Fruit fly (Drosophila melanogaster) whole organism, embryonic: ENCODE data around the gene Eig71Ej.

Experiments
- Antp ChIP-seq: fragments of 200-800 bp; sonication (Bioruptor generic); optimal IDR thresholded peaks from 3 replicates; lab custom pipeline; 2016; ENCODE audit warnings: missing biosample characterization, missing genetic modification characterization
- BtbVII ChIP-seq: fragments of 200-800 bp; sonication (Bioruptor generic); optimal IDR thresholded peaks from 3 replicates; lab custom pipeline; 2017; ENCODE audit warnings: missing biosample characterization, mild to moderate bottlenecking, missing genetic modification characterization
- CG10979 ChIP-seq: fragments of 200-800 bp; sonication (Bioruptor generic); optimal IDR thresholded peaks from 2 replicates; lab custom pipeline; 2018; ENCODE audit warnings: missing biosample characterization, mild to moderate bottlenecking, missing genetic modification characterization, moderate library complexity
- CG12104 ChIP-seq: fragments of 200-800 bp; sonication (Bioruptor generic); optimal IDR thresholded peaks from 3 replicates; lab custom pipeline; 2016; ENCODE audit warnings: missing biosample characterization, missing genetic modification characterization
- CG12391 ChIP-seq: fragments of 200-800 bp; sonication (Bioruptor generic); optimal IDR thresholded peaks from 3 replicates; lab custom pipeline; 2018; ENCODE audit warnings: missing biosample characterization, mild to moderate bottlenecking, missing genetic modification characterization, moderate library complexity
- CG13894 ChIP-seq: fragments of 200-800 bp; sonication (Bioruptor generic); optimal IDR thresholded peaks from 3 replicates; lab custom pipeline; 2018; ENCODE audit warnings: missing biosample characterization, mild to moderate bottlenecking, missing genetic modification characterization, moderate library complexity
- CG14441 ChIP-seq: fragments of 200-800 bp; sonication (Bioruptor generic); IDR thresholded peaks from 2 replicates; pipeline ENCODE4 v1.3.6; 2022; ENCODE audit warnings: missing biosample characterization, missing genetic modification characterization
- CG14710 ChIP-seq: fragments of 200-800 bp; sonication (Bioruptor generic); optimal IDR thresholded peaks from 3 replicates; lab custom pipeline; 2019; ENCODE audit warnings: missing biosample characterization, mild to moderate bottlenecking, missing genetic modification characterization, moderate library complexity
- CG1603 ChIP-seq: fragments of 200-800 bp; sonication (Bioruptor generic); optimal IDR thresholded peaks from 2 replicates; lab custom pipeline; 2019; ENCODE audit warnings: missing biosample characterization, mild to moderate bottlenecking, missing genetic modification characterization, moderate library complexity
- CG17359 ChIP-seq: fragments of 200-800 bp; sonication (Bioruptor generic); optimal IDR thresholded peaks from 3 replicates; lab custom pipeline; 2018; ENCODE audit warnings: missing biosample characterization, mild to moderate bottlenecking, missing genetic modification characterization, moderate library complexity
- CG2875 ChIP-seq: fragments of 200-800 bp; sonication (Bioruptor generic); optimal IDR thresholded peaks from 2 replicates; lab custom pipeline; 2017; ENCODE audit warnings: missing biosample characterization, mild to moderate bottlenecking, missing genetic modification characterization, missing genetic modification reagents
- CG30403 ChIP-seq: fragments of 200-800 bp; sonication (Bioruptor generic); optimal IDR thresholded peaks from 3 replicates; lab custom pipeline; 2016; ENCODE audit warnings: missing biosample characterization, missing genetic modification characterization
- CG34376 ChIP-seq: fragments of 200-800 bp; sonication (Bioruptor generic); optimal IDR thresholded peaks from 2 replicates; lab custom pipeline; 2018; ENCODE audit warnings: missing biosample characterization, mild to moderate bottlenecking, missing genetic modification characterization
- CG4730 ChIP-seq: fragments of 200-800 bp; sonication (Bioruptor generic); IDR thresholded peaks from 2 replicates; pipeline ENCODE4 v1.3.6; 2022; ENCODE audit warnings: missing biosample characterization, missing genetic modification characterization
- CG7839 ChIP-seq: fragments of 200-800 bp; sonication (Bioruptor generic); optimal IDR thresholded peaks from 3 replicates; lab custom pipeline; 2018; ENCODE audit warnings: missing biosample characterization, mild to moderate bottlenecking, missing genetic modification characterization, moderate library complexity
- CG7928 ChIP-seq: fragments of 200-800 bp; sonication (Bioruptor generic); optimal IDR thresholded peaks from 2 replicates; lab custom pipeline; 2017; ENCODE audit warnings: missing biosample characterization, mild to moderate bottlenecking, missing genetic modification characterization
- CG8924 ChIP-seq: fragments of 200-800 bp; optimal IDR thresholded peaks from 3 replicates; lab custom pipeline; 2019; ENCODE audit warnings: missing biosample characterization, mild to moderate bottlenecking, missing genetic modification characterization, moderate library complexity
- CoRest ChIP-seq: fragments of 200-800 bp; sonication (Bioruptor generic); optimal IDR thresholded peaks from 3 replicates; lab custom pipeline; 2018; ENCODE audit warnings: missing biosample characterization, mild to moderate bottlenecking, missing genetic modification characterization, moderate library complexity
- Hr3 ChIP-seq: fragments of 200-800 bp; sonication (Bioruptor generic); optimal IDR thresholded peaks from 3 replicates; lab custom pipeline; 2016; ENCODE audit warnings: missing biosample characterization, missing genetic modification characterization
- Hsf ChIP-seq: fragments of 200-800 bp; sonication (Bioruptor generic); optimal IDR thresholded peaks from 3 replicates; lab custom pipeline; 2016; ENCODE audit warnings: missing biosample characterization, missing genetic modification characterization
- Kr ChIP-seq: fragments of 200-800 bp; sonication (Bioruptor generic); optimal IDR thresholded peaks from 2 replicates; lab custom pipeline; 2017; ENCODE audit warnings: missing biosample characterization, mild to moderate bottlenecking, missing genetic modification characterization
- Meics ChIP-seq: fragments of 200-800 bp; sonication (Bioruptor generic); optimal IDR thresholded peaks from 2 replicates; lab custom pipeline; 2017; ENCODE audit warnings: missing biosample characterization, mild to moderate bottlenecking, missing genetic modification characterization
- NK7.1 ChIP-seq: fragments of 200-800 bp; sonication (Bioruptor generic); optimal IDR thresholded peaks from 3 replicates; lab custom pipeline; 2016; ENCODE audit warnings: missing biosample characterization, missing genetic modification characterization
- Oaz ChIP-seq: fragments of 200-800 bp; sonication (Bioruptor generic); IDR thresholded peaks from 2 replicates; pipeline ENCODE4 v1.3.6; 2022; ENCODE audit warnings: missing biosample characterization, missing genetic modification characterization
- Oli ChIP-seq: fragments of 200-800 bp; sonication (Bioruptor generic); optimal IDR thresholded peaks from 2 replicates; lab custom pipeline; 2018; ENCODE audit warnings: missing biosample characterization, mild to moderate bottlenecking, missing genetic modification characterization, moderate library complexity
- Six4 ChIP-seq: fragments of 200-800 bp; sonication (Bioruptor generic); optimal IDR thresholded peaks from 2 replicates; lab custom pipeline; 2016; ENCODE audit warnings: missing biosample characterization, missing genetic modification characterization
- Xbp1 ChIP-seq: fragments of 200-800 bp; sonication (Bioruptor generic); optimal IDR thresholded peaks from 3 replicates; lab custom pipeline; 2016; ENCODE audit warnings: missing biosample characterization, mild to moderate bottlenecking, missing genetic modification characterization
- abd-A ChIP-seq: fragments of 200-800 bp; sonication (Bioruptor generic); optimal IDR thresholded peaks from 3 replicates; lab custom pipeline; 2019; ENCODE audit warnings: missing biosample characterization, mild to moderate bottlenecking, missing genetic modification characterization, moderate library complexity
- bcd ChIP-seq: fragments of 200-800 bp; sonication (Bioruptor generic); optimal IDR thresholded peaks from 2 replicates; lab custom pipeline; 2017; ENCODE audit warnings: missing biosample characterization, mild to moderate bottlenecking, missing genetic modification characterization
- caup ChIP-seq: fragments of 200-800 bp; sonication (Bioruptor generic); optimal IDR thresholded peaks from 3 replicates; lab custom pipeline; 2017; ENCODE audit warnings: missing biosample characterization, mild to moderate bottlenecking, missing genetic modification characterization, moderate library complexity; ENCODE audit not compliant: severe bottlenecking
- cg ChIP-seq: fragments of 200-800 bp; sonication (Bioruptor generic); optimal IDR thresholded peaks from 3 replicates; lab custom pipeline; 2019; ENCODE audit warnings: missing biosample characterization, mild to moderate bottlenecking, missing genetic modification characterization, moderate library complexity
- chm ChIP-seq: fragments of 200-800 bp; sonication (Bioruptor generic); IDR thresholded peaks from 2 replicates; pipeline ENCODE4 v1.3.6; 2022; ENCODE audit warnings: missing biosample characterization, missing genetic modification characterization
- corto ChIP-seq: fragments of 200-800 bp; sonication (Bioruptor generic); optimal IDR thresholded peaks from 2 replicates; lab custom pipeline; 2016; ENCODE audit warnings: missing biosample characterization, mild to moderate bottlenecking, missing genetic modification characterization, moderate library complexity
- esg ChIP-seq: fragments of 200-800 bp; sonication (Bioruptor generic); conservative IDR thresholded peaks from 2 replicates; pipeline ENCODE4 v1.3.6; 2022; ENCODE audit warnings: missing biosample characterization, missing genetic modification characterization
- fd96Cb ChIP-seq: fragments of 200-800 bp; sonication (Bioruptor generic); optimal IDR thresholded peaks from 2 replicates; lab custom pipeline; 2018; ENCODE audit warnings: missing biosample characterization, mild to moderate bottlenecking, missing genetic modification characterization, moderate library complexity
- gcm ChIP-seq: fragments of 200-800 bp; sonication (Bioruptor generic); optimal IDR thresholded peaks from 2 replicates; lab custom pipeline; 2019; ENCODE audit warnings: missing biosample characterization, mild to moderate bottlenecking, missing genetic modification characterization, moderate library complexity
- hkb ChIP-seq, 2 experiments: fragments of 200-800 bp in 1 of 2; fragments of >200 bp in 1 of 2; sonication (Bioruptor generic) in 1 of 2; IDR thresholded peaks in 1 of 2; optimal IDR thresholded peaks in 1 of 2; 2 replicates each; pipeline versions ENCODE4 v1.3.6 to Lab custom; 2017 to 2022; ENCODE audit warnings: missing biosample characterization in 1 of 2, missing genetic modification characterization in 1 of 2
- lola ChIP-seq, 3 experiments: fragments of >200 bp in 2 of 3; fragments of 200-800 bp in 1 of 3; sonication (Bioruptor generic) in 1 of 3; optimal IDR thresholded peaks; 2 replicates each; lab custom pipeline; 2017 to 2019; ENCODE audit warnings: missing biosample characterization in 3 of 3, missing genetic modification characterization in 3 of 3, mild to moderate bottlenecking in 1 of 3, moderate library complexity in 1 of 3
- nau ChIP-seq: fragments of 200-800 bp; sonication (Bioruptor generic); optimal IDR thresholded peaks from 3 replicates; lab custom pipeline; 2017; ENCODE audit warnings: missing biosample characterization, mild to moderate bottlenecking, missing genetic modification characterization, missing genetic modification reagents
- repo ChIP-seq: fragments of 200-800 bp; sonication (Bioruptor generic); optimal IDR thresholded peaks from 2 replicates; lab custom pipeline; 2016; ENCODE audit warnings: missing biosample characterization, missing genetic modification characterization
- scrt ChIP-seq: fragments of 200-800 bp; sonication (Bioruptor generic); optimal IDR thresholded peaks from 2 replicates; lab custom pipeline; 2018; ENCODE audit warnings: missing biosample characterization, mild to moderate bottlenecking, missing genetic modification characterization, moderate library complexity
- sisA ChIP-seq: fragments of 200-800 bp; sonication (Bioruptor generic); IDR thresholded peaks from 2 replicates; pipeline ENCODE4 v1.3.6; 2022; ENCODE audit warnings: missing biosample characterization, missing genetic modification characterization
- sug ChIP-seq: fragments of 200-800 bp; optimal IDR thresholded peaks from 2 replicates; lab custom pipeline; 2019; ENCODE audit warnings: missing biosample characterization, mild to moderate bottlenecking, missing genetic modification characterization, moderate library complexity
- tin ChIP-seq: fragments of 200-800 bp; sonication (Bioruptor generic); optimal IDR thresholded peaks from 3 replicates; lab custom pipeline; 2016; ENCODE audit warnings: missing biosample characterization, missing genetic modification characterization
- wdn ChIP-seq: fragments of 200-800 bp; sonication (Bioruptor generic); IDR thresholded peaks from 2 replicates; pipeline ENCODE4 v1.3.6; 2022; ENCODE audit warnings: missing biosample characterization, missing genetic modification characterization
- zf30C ChIP-seq: fragments of 200-800 bp; sonication (Bioruptor generic); optimal IDR thresholded peaks from 3 replicates; lab custom pipeline; 2018; ENCODE audit warnings: missing biosample characterization, mild to moderate bottlenecking, missing genetic modification characterization
- zfh1 ChIP-seq: fragments of 200-800 bp; sonication (Bioruptor generic); IDR thresholded peaks from 3 replicates; pipeline ENCODE4 v1.3.6; 2022; ENCODE audit warnings: missing biosample characterization, missing genetic modification characterization

Eig71Ej gene

DNA sequence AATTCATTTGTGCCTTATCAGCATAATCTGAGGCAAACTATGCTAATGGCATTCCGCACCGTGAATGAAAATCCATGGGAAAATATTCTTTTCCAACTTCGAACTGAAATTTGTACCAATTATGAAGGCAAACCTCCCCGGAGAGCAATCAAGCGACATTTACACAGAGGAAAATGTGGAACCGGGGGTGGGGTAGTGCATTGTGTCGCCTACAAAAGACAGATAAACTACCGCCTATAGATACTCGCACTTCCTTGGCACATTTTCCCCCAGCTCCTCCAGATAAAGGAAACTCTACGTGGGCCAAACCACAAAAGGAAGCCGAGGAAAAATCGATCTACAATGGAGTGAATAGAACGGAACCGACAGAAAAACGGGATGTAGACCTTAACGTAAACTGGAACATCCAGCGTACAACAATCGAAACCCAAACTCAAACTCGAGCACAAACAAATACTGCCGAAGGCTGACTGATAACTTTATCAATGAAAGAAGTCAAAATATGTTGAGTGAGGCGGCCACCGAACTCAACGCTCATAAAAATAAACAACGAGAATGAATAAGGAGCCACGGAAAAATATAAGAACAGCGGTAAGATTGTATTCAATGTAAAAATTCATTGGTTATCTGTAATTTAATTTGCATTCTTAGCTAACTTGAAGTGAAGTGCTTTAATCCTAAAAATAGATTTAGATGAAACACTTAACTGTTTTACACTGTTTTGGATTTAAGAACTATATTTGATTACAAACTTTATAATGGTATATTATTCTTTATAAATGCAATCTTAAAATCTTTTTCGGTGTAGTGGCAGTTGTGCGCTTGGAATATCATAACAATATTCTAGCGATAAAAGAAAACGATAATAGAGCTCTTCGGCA is 30.1 kb upstream of the Eig71Ej start (continued):
- peak; percentile 41 for TF ChIP-seq NK7.1 (GFP tag; lab: Kevin White, UChicago)
- peak; percentile 53 for TF ChIP-seq CG30403 (GFP tag; lab: Kevin White, UChicago)
- TF ChIP-seq caup (GFP tag; lab: Kevin White, UChicago): peak; percentile 30
- TF ChIP-seq Hr3 (GFP tag; lab: Kevin White, UChicago): no peak
- TF ChIP-seq chm: no peak
- TF ChIP-seq CG7839 (tag; lab: Kevin White, UChicago): peak; percentile 76
- TF ChIP-seq CG13894 (tag; lab: Kevin White, UChicago): no peak
- TF ChIP-seq lola (GFP tag; optimal IDR thresholded peaks at IDR 0.05; lab: Kevin White, UChicago): peak in 1 of 3 experiments; percentile 35
- peak; percentile 43; the same call in 1 of the 2 replicates for TF ChIP-seq sisA (GFP tag; lab: Robert Waterston, UW)
- TF ChIP-seq Meics: peak; percentile 70
- peak; percentile 33 for TF ChIP-seq Oli (tag; lab: Kevin White, UChicago)
- TF ChIP-seq CG1603 (tag; lab: Kevin White, UChicago): peak; percentile 56
- TF ChIP-seq fd96Cb (tag; lab: Kevin White, UChicago): peak; percentile 77
- no peak for TF ChIP-seq Hsf (GFP tag; lab: Kevin White, UChicago)
- no peak for TF ChIP-seq CG4730 (GFP tag; lab: Robert Waterston, UW)
- peak; percentile 12 for TF ChIP-seq nau (GFP tag; lab: Kevin White, UChicago)
- peak; percentile 73 for TF ChIP-seq CG8924 (tag; lab: Kevin White, UChicago)
- TF ChIP-seq hkb (optimal IDR thresholded peaks at IDR 0.05; lab: Kevin White, UChicago): no peak
- TF ChIP-seq hkb (GFP tag; IDR thresholded peaks at IDR 0.05; lab: Robert Waterston, UW): peak; percentile 78
- TF ChIP-seq abd-A (tag; lab: Kevin White, UChicago): peak; percentile 10
- peak; percentile 10 for TF ChIP-seq gcm (GFP tag; lab: Kevin White, UChicago)
- TF ChIP-seq Kr (GFP tag; lab: Kevin White, UChicago): peak; percentile 10
- TF ChIP-seq CG2875 (GFP tag; lab: Kevin White, UChicago): peak; percentile 32
- TF ChIP-seq CG12104 (GFP tag; lab: Kevin White, UChicago): peak; percentile 11
- TF ChIP-seq BtbVII: peak; percentile 60
- peak; percentile 35 for TF ChIP-seq CG17359 (tag; lab: Kevin White, UChicago)
- no peak for TF ChIP-seq corto (GFP tag; lab: Kevin White, UChicago)
- TF ChIP-seq zf30C (GFP tag; lab: Kevin White, UChicago): peak; percentile 53
- TF ChIP-seq repo (GFP tag; lab: Kevin White, UChicago): peak; percentile 3
- peak; percentile 34 for TF ChIP-seq CG34376 (GFP tag; lab: Kevin White, UChicago)
- TF ChIP-seq CG14441 (GFP tag; lab: Robert Waterston, UW): 0 out of 2 replicates have a peak, but pooled peaks have one; percentile 19
- TF ChIP-seq CG12391 (tag; lab: Kevin White, UChicago): peak; percentile 59
- peak; percentile 79 for TF ChIP-seq sug (tag; lab: Kevin White, UChicago)
- peak; percentile 52 for TF ChIP-seq esg (GFP tag; lab: Robert Waterston, UW)
- peak; percentile 18 for TF ChIP-seq Antp (GFP tag; lab: Kevin White, UChicago)
- peak; percentile 32 for TF ChIP-seq Six4 (GFP tag; lab: Kevin White, UChicago)
- peak; percentile 53 for TF ChIP-seq Oaz (GFP tag; lab: Robert Waterston, UW)
- peak; percentile 18 for TF ChIP-seq scrt (GFP tag; lab: Kevin White, UChicago)
- TF ChIP-seq Xbp1 (GFP tag; lab: Kevin White, UChicago): no peak
- TF ChIP-seq cg (GFP tag; lab: Kevin White, UChicago): no peak
- TF ChIP-seq CG10979 (tag; lab: Kevin White, UChicago): peak; percentile 86
- peak; percentile 46 for TF ChIP-seq tin
- TF ChIP-seq CG14710 (tag; lab: Kevin White, UChicago): peak; percentile 77
- peak; percentile 47; the same call in 2 of the 3 replicates for TF ChIP-seq zfh1
- peak; percentile 44 for TF ChIP-seq CoRest (tag; lab: Kevin White, UChicago)
- peak; percentile 37 for TF ChIP-seq bcd (GFP tag; lab: Kevin White, UChicago)
- no peak for TF ChIP-seq CG7928 (GFP tag; lab: Kevin White, UChicago)
- 0 out of 2 replicates have a peak, but pooled peaks have one; percentile 10 for TF ChIP-seq wdn (GFP tag; lab: Robert Waterston, UW)
